Worm (Caenorhabditis elegans) whole organism, L1 larva: ENCODE measurements around the gene F31E3.6.

ENCODE experiments used
- C04F5.9 ChIP-seq: sonication (generic microtip); optimal IDR thresholded peaks from 2 replicates; lab custom pipeline; 2016; ENCODE audit warnings: missing genetic modification characterization, missing compliant biosample characterization
- aly-2 ChIP-seq: fragments of 150-350 bp; optimal IDR thresholded peaks from 2 replicates; lab custom pipeline; 2014; ENCODE audit warnings: missing biosample characterization, missing genetic modification characterization
- ama-1 ChIP-seq: fragments of 150-350 bp; optimal IDR thresholded peaks from 2 replicates; lab custom pipeline; 2014
- ceh-88 ChIP-seq: fragments of 200-800 bp; sonication (Bioruptor generic); IDR thresholded peaks from 2 replicates; pipeline ENCODE4 v1.3.6; 2022; ENCODE audit warnings: missing genetic modification characterization, missing compliant biosample characterization
- ces-1 ChIP-seq: fragments of 150-350 bp; optimal IDR thresholded peaks from 2 replicates; lab custom pipeline; 2014; ENCODE audit warnings: missing biosample characterization, missing genetic modification reagents, missing genetic modification characterization
- dpl-1 ChIP-seq, 3 experiments: fragments of 150-350 bp in 2 of 3; sonication (generic microtip) in 1 of 3; optimal IDR thresholded peaks; 2 replicates each; lab custom pipeline; 2014 to 2017; ENCODE audit warnings: missing biosample characterization in 3 of 3, missing genetic modification characterization in 3 of 3, missing genetic modification reagents in 3 of 3
- egl-13 ChIP-seq: sonication (generic microtip); optimal IDR thresholded peaks from 2 replicates; lab custom pipeline; 2016; ENCODE audit warnings: missing genotype, missing genetic modification reagents, missing genetic modification characterization, missing compliant biosample characterization
- egl-27 ChIP-seq, 2 experiments: fragments of 150-350 bp in 1 of 2; sonication (generic microtip); optimal IDR thresholded peaks; 3 replicates each; lab custom pipeline; 2017 to 2018; ENCODE audit warnings: missing biosample characterization in 2 of 2, missing genetic modification characterization in 2 of 2, missing genetic modification reagents in 2 of 2
- elt-2 ChIP-seq: sonication (generic microtip); optimal IDR thresholded peaks from 2 replicates; lab custom pipeline; 2016; ENCODE audit warnings: missing genetic modification characterization, mild to moderate bottlenecking, inconsistent platforms, missing compliant biosample characterization, missing genetic modification reagents
- fos-1 ChIP-seq: fragments of 150-350 bp; optimal IDR thresholded peaks from 2 replicates; lab custom pipeline; 2014; ENCODE audit warnings: missing biosample characterization, missing genetic modification characterization
- grh-1 ChIP-seq: fragments of 200-800 bp; sonication (Bioruptor generic); IDR thresholded peaks from 2 replicates; pipeline ENCODE4 v1.3.6; 2022; ENCODE audit warnings: missing genetic modification reagents, missing genetic modification characterization, missing compliant biosample characterization
- hlh-17 ChIP-seq: fragments of 200-800 bp; sonication (Bioruptor generic); optimal IDR thresholded peaks from 2 replicates; lab custom pipeline; 2018; ENCODE audit warnings: missing genetic modification characterization, mild to moderate bottlenecking, missing compliant biosample characterization, moderate library complexity, borderline replicate concordance
- irx-1 ChIP-seq: sonication (generic microtip); optimal IDR thresholded peaks from 2 replicates; lab custom pipeline; 2016; ENCODE audit warnings: missing genetic modification characterization, missing compliant biosample characterization
- isw-1 ChIP-seq: fragments of 200-800 bp; sonication (Bioruptor generic); IDR thresholded peaks from 2 replicates; pipeline ENCODE4 v1.3.6; 2022; ENCODE audit warnings: missing genetic modification characterization, missing compliant biosample characterization
- jun-1 ChIP-seq: fragments of 150-350 bp; optimal IDR thresholded peaks from 2 replicates; lab custom pipeline; 2014; ENCODE audit warnings: missing biosample characterization, missing genetic modification reagents, missing genetic modification characterization
- lin-15B ChIP-seq: fragments of 150-350 bp; sonication (generic microtip); optimal IDR thresholded peaks from 3 replicates; lab custom pipeline; 2014; ENCODE audit warnings: missing biosample characterization, missing genetic modification characterization
- lin-35 ChIP-seq, 2 experiments: fragments of 150-350 bp; optimal IDR thresholded peaks; 2 replicates each; lab custom pipeline; 2014; ENCODE audit warnings: missing biosample characterization in 2 of 2, missing genetic modification characterization in 2 of 2, missing genetic modification reagents in 2 of 2
- lsy-2 ChIP-seq, 2 experiments: fragments of 150-350 bp; optimal IDR thresholded peaks; 2 replicates each; lab custom pipeline; 2014; ENCODE audit warnings: missing biosample characterization in 2 of 2, missing genetic modification characterization in 2 of 2
- mdl-1 ChIP-seq, 2 experiments: fragments of 150-350 bp; optimal IDR thresholded peaks; 2 replicates each; lab custom pipeline; 2014 to 2017; ENCODE audit warnings: missing biosample characterization in 2 of 2, missing genetic modification characterization in 2 of 2, inconsistent platforms in 1 of 2
- mep-1 ChIP-seq: fragments of 150-350 bp; optimal IDR thresholded peaks from 2 replicates; lab custom pipeline; 2014; ENCODE audit warnings: missing biosample characterization, missing genetic modification characterization
- nhr-12 ChIP-seq: sonication (generic microtip); optimal IDR thresholded peaks from 2 replicates; lab custom pipeline; 2017; ENCODE audit warnings: missing biosample characterization, missing genetic modification characterization
- nhr-19 ChIP-seq: fragments of 200-800 bp; sonication (Bioruptor generic); conservative IDR thresholded peaks from 2 replicates; pipeline ENCODE4 v1.3.6; 2022; ENCODE audit warnings: missing genetic modification characterization, missing compliant biosample characterization
- nhr-28 ChIP-seq: fragments of 150-350 bp; optimal IDR thresholded peaks from 2 replicates; lab custom pipeline; 2014; ENCODE audit warnings: missing biosample characterization, missing genetic modification characterization
- nhr-47 ChIP-seq: sonication (generic microtip); optimal IDR thresholded peaks from 2 replicates; lab custom pipeline; 2016; ENCODE audit warnings: mild to moderate bottlenecking, missing genetic modification characterization, moderate library complexity, missing compliant biosample characterization
- pag-3 ChIP-seq: sonication (generic microtip); optimal IDR thresholded peaks from 2 replicates; lab custom pipeline; 2017; ENCODE audit warnings: missing genetic modification characterization, mild to moderate bottlenecking, missing compliant biosample characterization, antibody characterized with exemption, borderline replicate concordance; ENCODE audit not compliant: insufficient read depth
- rnt-1 ChIP-seq: sonication (generic microtip); optimal IDR thresholded peaks from 2 replicates; lab custom pipeline; 2016; ENCODE audit warnings: mild to moderate bottlenecking, missing genetic modification characterization, moderate library complexity, missing compliant biosample characterization
- skn-1 ChIP-seq: fragments of 150-350 bp; optimal IDR thresholded peaks from 2 replicates; lab custom pipeline; 2014; ENCODE audit warnings: missing biosample characterization, missing genetic modification characterization
- snu-23 ChIP-seq: sonication (generic microtip); optimal IDR thresholded peaks from 2 replicates; lab custom pipeline; 2016; ENCODE audit warnings: missing genetic modification characterization, missing compliant biosample characterization
- swsn-7 ChIP-seq: sonication (generic microtip); optimal IDR thresholded peaks from 2 replicates; lab custom pipeline; 2016; ENCODE audit warnings: missing genetic modification characterization, missing compliant biosample characterization
- tbx-2 ChIP-seq: sonication (generic microtip); optimal IDR thresholded peaks from 2 replicates; lab custom pipeline; 2016; ENCODE audit warnings: missing genetic modification characterization, missing compliant biosample characterization
- tlp-1 ChIP-seq: fragments of 150-350 bp; optimal IDR thresholded peaks from 2 replicates; lab custom pipeline; 2014; ENCODE audit warnings: missing biosample characterization, missing genetic modification characterization
- unc-130 ChIP-seq: fragments of 150-350 bp; optimal IDR thresholded peaks from 2 replicates; lab custom pipeline; 2017; ENCODE audit warnings: missing biosample characterization, missing genetic modification characterization, inconsistent platforms
- unc-62 ChIP-seq: fragments of 150-350 bp; optimal IDR thresholded peaks from 2 replicates; lab custom pipeline; 2014; ENCODE audit warnings: missing biosample characterization, missing genetic modification reagents, missing genetic modification characterization
- unc-98 ChIP-seq: fragments of 200-800 bp; sonication (Bioruptor generic); IDR thresholded peaks from 2 replicates; pipeline ENCODE4 v1.3.6; 2022; ENCODE audit warnings: missing genetic modification characterization, missing compliant biosample characterization
- zag-1 ChIP-seq: fragments of 150-350 bp; optimal IDR thresholded peaks from 2 replicates; lab custom pipeline; 2014; ENCODE audit warnings: missing biosample characterization, missing genetic modification characterization
- zip-4 ChIP-seq: fragments of 200-800 bp; sonication (Bioruptor generic); optimal IDR thresholded peaks from 2 replicates; lab custom pipeline; 2018; ENCODE audit warnings: mild to moderate bottlenecking, missing genetic modification characterization, moderate library complexity, missing compliant biosample characterization
- ztf-11 ChIP-seq, 2 experiments: sonication (generic microtip); optimal IDR thresholded peaks; 2 replicates each; lab custom pipeline; 2016 to 2017; ENCODE audit warnings: missing genetic modification characterization in 2 of 2, missing biosample characterization in 1 of 2, missing compliant biosample characterization in 1 of 2

The F31E3.6 gene

DNA sequence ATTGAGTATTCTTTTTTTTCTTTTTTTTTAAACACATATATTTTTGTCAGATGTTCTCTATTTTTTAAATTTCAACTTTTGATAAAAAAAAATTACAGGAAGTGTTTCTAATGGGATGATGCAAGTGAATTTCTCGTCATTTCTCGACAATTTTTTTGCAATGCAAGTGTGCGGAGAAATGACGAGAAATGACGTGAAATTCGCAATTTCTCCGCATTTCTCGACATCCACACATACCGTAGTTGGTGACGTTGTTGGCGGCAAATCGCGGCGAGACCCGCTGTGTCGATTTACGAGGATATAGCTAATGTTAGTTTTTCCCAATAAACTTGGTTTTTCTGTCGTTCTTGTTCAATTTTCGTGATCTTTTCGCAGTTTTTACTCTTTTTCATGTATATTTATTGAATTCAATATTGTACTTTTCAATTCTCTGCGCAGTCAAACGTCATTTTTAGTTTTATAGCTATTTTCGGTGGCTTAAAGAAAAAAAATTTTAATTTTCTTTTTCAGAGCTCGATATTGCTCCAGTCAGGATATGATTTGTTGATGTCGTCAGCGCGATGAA is at the start of gene F31E3.6:
Gene F31E3.6, plus strand, starts transcription at position 93 of the 565 bp plus-strand sequence.
- TF ChIP-seq nhr-19 (GFP tag; lab: Robert Waterston, UW) (peak; percentile 63), ceh-88 (GFP tag; lab: Robert Waterston, UW) (peak; percentile 67), isw-1 (GFP tag; lab: Robert Waterston, UW) (peak; percentile 57), lsy-2 (tag; optimal IDR thresholded peaks at IDR 0.05; lab: Kevin White, UChicago) (peak in 1 of 2 experiments; percentile 53), C04F5.9 (peak; percentile 99), grh-1 (peak; percentile 43)

DNA sequence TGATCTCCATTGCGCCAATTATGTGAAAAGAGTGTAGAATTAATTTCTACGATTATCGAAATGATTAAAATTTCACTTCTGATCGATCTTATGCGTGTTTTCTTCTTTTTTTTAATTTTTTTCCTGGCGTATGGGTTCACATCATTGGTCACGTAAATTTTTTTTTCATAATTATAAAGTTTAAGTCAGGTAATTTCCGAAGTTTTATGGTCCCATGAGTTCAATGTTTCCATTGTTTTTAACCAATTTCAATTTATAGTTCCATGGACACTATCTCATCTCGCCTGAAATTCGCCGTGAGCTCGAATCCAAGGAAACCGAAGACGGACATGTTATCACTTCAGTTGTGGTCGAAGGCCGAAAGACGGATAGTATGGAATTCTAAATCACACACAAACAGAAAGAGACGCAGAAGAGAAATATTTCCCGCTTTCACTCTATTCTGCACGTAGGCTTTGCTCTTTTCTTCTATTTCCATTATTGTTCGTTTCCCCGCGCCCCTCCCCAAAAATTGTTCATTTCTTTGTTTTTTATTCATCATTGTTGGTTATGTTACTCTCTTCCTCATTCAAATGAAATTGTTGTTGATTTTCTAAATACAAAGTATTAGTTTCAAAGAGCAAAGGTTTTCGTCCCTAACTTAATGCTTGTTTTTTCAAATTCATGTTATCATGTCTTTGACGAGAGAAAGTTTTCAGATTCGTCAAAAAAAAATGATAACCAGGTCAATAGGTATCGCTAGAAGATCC is 46.4 kb upstream of the F31E3.6 start, which contains the start of the genes F57B9.8 and coq-2:
Gene F57B9.8, minus strand, starts transcription at position 51 of the 749 bp plus-strand sequence.
Gene coq-2, plus strand, starts transcription at position 699 of the 749 bp plus-strand sequence.
- TF ChIP-seq mdl-1 (tag; optimal IDR thresholded peaks at IDR 0.05; lab: Kevin White, UChicago): no peak
- TF ChIP-seq elt-2: no peak
- TF ChIP-seq tbx-2 (tag; lab: Kevin White, UChicago): no peak
- TF ChIP-seq irx-1 (tag; lab: Kevin White, UChicago): no peak
- no peak for TF ChIP-seq snu-23 (GFP tag; lab: Kevin White, UChicago)
- no peak for TF ChIP-seq hlh-17
- TF ChIP-seq ama-1: no peak
- TF ChIP-seq zip-4 (GFP tag; lab: Kevin White, UChicago): no peak
- no peak for TF ChIP-seq fos-1 (tag; lab: Kevin White, UChicago)
- no peak for TF ChIP-seq pag-3 (tag; lab: Kevin White, UChicago)
- no peak for TF ChIP-seq ztf-11 (tag; optimal IDR thresholded peaks at IDR 0.05; lab: Kevin White, UChicago)
- no peak for TF ChIP-seq lin-35 (GFP tag; optimal IDR thresholded peaks at IDR 0.05; lab: Kevin White, UChicago)
- no peak for TF ChIP-seq mep-1
- TF ChIP-seq nhr-28: no peak
- no peak for TF ChIP-seq skn-1 (tag; lab: Kevin White, UChicago)
- TF ChIP-seq lin-15B (tag; lab: Kevin White, UChicago): no peak
- no peak for TF ChIP-seq unc-98 (GFP tag; lab: Robert Waterston, UW)

DNA sequence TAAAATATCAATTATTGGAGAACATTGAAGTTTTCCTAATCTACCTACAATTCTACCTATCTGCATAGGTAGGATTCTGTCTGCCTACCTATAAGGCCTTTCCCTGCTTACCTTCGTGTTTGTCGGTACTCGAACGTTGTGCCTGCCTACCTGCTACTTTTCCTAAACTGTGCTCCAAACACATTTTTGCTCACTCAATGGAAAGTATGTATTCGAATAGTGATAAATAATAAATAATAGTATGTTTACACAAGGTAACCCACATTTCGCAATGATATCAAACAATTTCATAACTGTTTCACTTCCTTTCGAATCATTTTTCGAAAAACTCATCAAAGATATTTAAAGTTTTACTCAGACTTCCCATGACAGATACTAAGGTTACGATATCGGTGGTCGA is 42.4 kb upstream of the F31E3.6 start, which contains the start of gene F57B9.3:
Gene F57B9.3, plus strand, starts transcription at position 301 of the 400 bp plus-strand sequence.
- TF ChIP-seq jun-1 (no peak), ces-1 (GFP tag; lab: Kevin White, UChicago) (no peak), fos-1 (tag; lab: Kevin White, UChicago) (no peak), lin-35 (GFP tag; optimal IDR thresholded peaks at IDR 0.05; lab: Kevin White, UChicago) (no peak), egl-13 (tag; lab: Kevin White, UChicago) (no peak), zag-1 (tag; lab: Kevin White, UChicago) (no peak), dpl-1 (GFP tag; optimal IDR thresholded peaks at IDR 0.05; lab: Kevin White, UChicago) (no peak), nhr-47 (tag; lab: Kevin White, UChicago) (no peak), egl-27 (tag; optimal IDR thresholded peaks at IDR 0.05; lab: Kevin White, UChicago) (no peak), tlp-1 (tag; lab: Kevin White, UChicago) (no peak), unc-62 (GFP tag; lab: Kevin White, UChicago) (no peak), rnt-1 (tag; lab: Kevin White, UChicago) (no peak), unc-130 (tag; lab: Kevin White, UChicago) (no peak), swsn-7 (tag; lab: Kevin White, UChicago) (no peak), aly-2 (tag; lab: Kevin White, UChicago) (no peak), unc-98 (GFP tag; lab: Robert Waterston, UW) (no peak), nhr-12 (tag; lab: Kevin White, UChicago) (no peak)
